Fruit fly (Drosophila melanogaster) whole organism, embryonic: ENCODE measurements around the gene CG31525.

ENCODE experiments used
- ATbp ChIP-seq: fragments of 200-800 bp; sonication (Bioruptor generic); optimal IDR thresholded peaks from 2 replicates; lab custom pipeline; 2017; ENCODE audit warnings: missing biosample characterization, mild to moderate bottlenecking, missing genetic modification characterization, missing genetic modification reagents
- Ada2b ChIP-seq: fragments of 200-800 bp; sonication (Bioruptor generic); IDR thresholded peaks from 2 replicates; pipeline ENCODE4 v1.3.6; 2022; ENCODE audit warnings: missing biosample characterization, missing genetic modification characterization
- Atf-2 ChIP-seq: fragments of 200-800 bp; sonication (Bioruptor generic); optimal IDR thresholded peaks from 2 replicates; lab custom pipeline; 2016; ENCODE audit warnings: missing biosample characterization, missing genetic modification characterization
- Awh ChIP-seq: fragments of 200-800 bp; sonication (Bioruptor generic); IDR thresholded peaks from 2 replicates; pipeline ENCODE4, ENCODE4 v1.3.6; 2022; ENCODE audit warnings: missing biosample characterization, missing genetic modification characterization
- CG10321 ChIP-seq: fragments of 200-800 bp; sonication (Bioruptor generic); IDR thresholded peaks from 2 replicates; pipeline ENCODE4 v1.3.6; 2022; ENCODE audit warnings: missing biosample characterization, missing genetic modification characterization
- CG11247 ChIP-seq: fragments of 200-800 bp; sonication (Bioruptor generic); IDR thresholded peaks from 2 replicates; pipeline ENCODE4 v1.3.6; 2022; ENCODE audit warnings: missing biosample characterization, missing genetic modification characterization
- CG12155 ChIP-seq: fragments of 200-800 bp; sonication (Bioruptor generic); optimal IDR thresholded peaks from 3 replicates; lab custom pipeline; 2016; ENCODE audit warnings: missing biosample characterization, missing genetic modification characterization
- CG12219 ChIP-seq: fragments of 200-800 bp; sonication (Bioruptor generic); optimal IDR thresholded peaks from 3 replicates; lab custom pipeline; 2018; ENCODE audit warnings: missing biosample characterization, mild to moderate bottlenecking, missing genetic modification characterization
- CG13123 ChIP-seq: fragments of 200-800 bp; sonication (Bioruptor generic); optimal IDR thresholded peaks from 2 replicates; lab custom pipeline; 2016; ENCODE audit warnings: missing biosample characterization, missing genetic modification characterization
- CG13424 ChIP-seq: fragments of 200-800 bp; sonication (Bioruptor generic); optimal IDR thresholded peaks from 2 replicates; lab custom pipeline; 2019; ENCODE audit warnings: missing biosample characterization, mild to moderate bottlenecking, missing genetic modification characterization, moderate library complexity
- CG14014 ChIP-seq: fragments of 200-800 bp; sonication (Bioruptor generic); IDR thresholded peaks from 2 replicates; pipeline ENCODE4 v1.3.6; 2022; ENCODE audit warnings: missing biosample characterization, missing genetic modification characterization
- CG14050 ChIP-seq: fragments of 200-800 bp; sonication (Bioruptor generic); IDR thresholded peaks from 3 replicates; pipeline ENCODE4 v1.3.6; 2022; ENCODE audit warnings: missing biosample characterization, missing genetic modification characterization
- CG15696 ChIP-seq: fragments of 200-800 bp; sonication (Bioruptor generic); optimal IDR thresholded peaks from 2 replicates; lab custom pipeline; 2019; ENCODE audit warnings: missing biosample characterization, mild to moderate bottlenecking, missing genetic modification characterization, moderate library complexity
- CG17385 ChIP-seq: fragments of 200-800 bp; sonication (Bioruptor generic); optimal IDR thresholded peaks from 3 replicates; lab custom pipeline; 2018; ENCODE audit warnings: missing biosample characterization, mild to moderate bottlenecking, missing genetic modification characterization
- CG34376 ChIP-seq: fragments of 200-800 bp; sonication (Bioruptor generic); optimal IDR thresholded peaks from 2 replicates; lab custom pipeline; 2018; ENCODE audit warnings: missing biosample characterization, mild to moderate bottlenecking, missing genetic modification characterization
- CG4730 ChIP-seq: fragments of 200-800 bp; sonication (Bioruptor generic); IDR thresholded peaks from 2 replicates; pipeline ENCODE4 v1.3.6; 2022; ENCODE audit warnings: missing biosample characterization, missing genetic modification characterization
- CG6791 ChIP-seq: fragments of 200-800 bp; sonication (Bioruptor generic); IDR thresholded peaks from 3 replicates; pipeline ENCODE4 v1.3.6; 2022; ENCODE audit warnings: missing biosample characterization, missing genetic modification characterization; ENCODE audit not compliant: partially characterized antibody
- CG8290 ChIP-seq, 3 experiments: fragments of 200-800 bp; sonication (Bioruptor generic); optimal IDR thresholded peaks; 2 replicates each; lab custom pipeline; 2016 to 2019; ENCODE audit warnings: missing biosample characterization in 3 of 3, missing genetic modification characterization in 3 of 3, mild to moderate bottlenecking in 2 of 3, moderate library complexity in 1 of 3
- Dfd ChIP-seq, 2 experiments: fragments of >200 bp; optimal IDR thresholded peaks; 2 replicates each; lab custom pipeline; 2017; ENCODE audit warnings: missing biosample characterization in 2 of 2, missing genetic modification characterization in 2 of 2
- Dref ChIP-seq: fragments of 200-800 bp; sonication (Bioruptor generic); IDR thresholded peaks from 2 replicates; pipeline ENCODE4 v1.3.6; 2022; ENCODE audit warnings: missing biosample characterization, missing genetic modification characterization
- Ets97D ChIP-seq: fragments of 200-800 bp; sonication (Bioruptor generic); optimal IDR thresholded peaks from 3 replicates; lab custom pipeline; 2016; ENCODE audit warnings: missing biosample characterization, missing genetic modification characterization
- HHEX ChIP-seq: fragments of 200-800 bp; sonication (Bioruptor generic); optimal IDR thresholded peaks from 3 replicates; lab custom pipeline; 2017; ENCODE audit warnings: missing biosample characterization, mild to moderate bottlenecking, missing genetic modification characterization, missing genetic modification reagents
- Hr3 ChIP-seq: fragments of 200-800 bp; sonication (Bioruptor generic); optimal IDR thresholded peaks from 3 replicates; lab custom pipeline; 2016; ENCODE audit warnings: missing biosample characterization, missing genetic modification characterization
- Hr51 ChIP-seq, 2 experiments: fragments of 200-800 bp; sonication (Bioruptor generic); optimal IDR thresholded peaks; 2 replicates in 1 of 2; 3 replicates in 1 of 2; lab custom pipeline; 2016 to 2018; ENCODE audit warnings: missing biosample characterization in 2 of 2, missing genetic modification characterization in 2 of 2, mild to moderate bottlenecking in 1 of 2, moderate library complexity in 1 of 2
- Kr ChIP-seq: fragments of 200-800 bp; sonication (Bioruptor generic); optimal IDR thresholded peaks from 2 replicates; lab custom pipeline; 2017; ENCODE audit warnings: missing biosample characterization, mild to moderate bottlenecking, missing genetic modification characterization
- Opbp ChIP-seq: fragments of 200-800 bp; sonication (Bioruptor generic); IDR thresholded peaks from 3 replicates; pipeline ENCODE4 v1.3.6; 2022; ENCODE audit warnings: missing biosample characterization, missing genetic modification characterization; ENCODE audit not compliant: partially characterized antibody
- abd-A ChIP-seq: fragments of 200-800 bp; sonication (Bioruptor generic); optimal IDR thresholded peaks from 3 replicates; lab custom pipeline; 2019; ENCODE audit warnings: missing biosample characterization, mild to moderate bottlenecking, missing genetic modification characterization, moderate library complexity
- al ChIP-seq: fragments of 200-800 bp; sonication (Bioruptor generic); IDR thresholded peaks from 2 replicates; pipeline ENCODE4 v1.3.6; 2022; ENCODE audit warnings: missing biosample characterization, missing genetic modification characterization
- aop ChIP-seq: fragments of 200-800 bp; sonication (Bioruptor generic); IDR thresholded peaks from 2 replicates; pipeline ENCODE4 v1.3.6; 2022; ENCODE audit warnings: missing biosample characterization, missing genetic modification characterization
- crc ChIP-seq: fragments of 200-800 bp; sonication (Bioruptor generic); optimal IDR thresholded peaks from 2 replicates; lab custom pipeline; 2016; ENCODE audit warnings: missing biosample characterization, missing genetic modification characterization
- croc ChIP-seq: fragments of 200-800 bp; sonication (Bioruptor generic); conservative IDR thresholded peaks from 3 replicates; pipeline ENCODE4 v1.3.6; 2022; ENCODE audit warnings: missing biosample characterization, missing genetic modification characterization
- crp ChIP-seq, 2 experiments: fragments of 200-800 bp; sonication (Bioruptor generic); optimal IDR thresholded peaks; 2 replicates in 1 of 2; 3 replicates in 1 of 2; lab custom pipeline; 2017; ENCODE audit warnings: missing biosample characterization in 2 of 2, missing genetic modification characterization in 2 of 2, mild to moderate bottlenecking in 1 of 2, moderate library complexity in 1 of 2
- dan ChIP-seq: fragments of 200-800 bp; sonication (Bioruptor generic); IDR thresholded peaks from 2 replicates; pipeline ENCODE4 v1.3.6; 2022; ENCODE audit warnings: missing biosample characterization, missing genetic modification characterization
- disco-r ChIP-seq: fragments of 200-800 bp; sonication (Bioruptor generic); optimal IDR thresholded peaks from 2 replicates; lab custom pipeline; 2016; ENCODE audit warnings: missing biosample characterization, missing genetic modification characterization
- ewg ChIP-seq: fragments of 200-800 bp; sonication (Bioruptor generic); optimal IDR thresholded peaks from 3 replicates; lab custom pipeline; 2017; ENCODE audit warnings: mild to moderate bottlenecking, missing biosample characterization, missing genetic modification reagents, missing genetic modification characterization
- gcm2 ChIP-seq: fragments of 200-800 bp; sonication (Bioruptor generic); optimal IDR thresholded peaks from 2 replicates; lab custom pipeline; 2016; ENCODE audit warnings: missing biosample characterization, missing genetic modification characterization
- ind ChIP-seq: fragments of 200-800 bp; sonication (Bioruptor generic); optimal IDR thresholded peaks from 3 replicates; lab custom pipeline; 2016; ENCODE audit warnings: missing biosample characterization, missing genetic modification characterization
- luna ChIP-seq: fragments of 200-800 bp; sonication (Bioruptor generic); optimal IDR thresholded peaks from 2 replicates; lab custom pipeline; 2016; ENCODE audit warnings: missing biosample characterization, missing genetic modification characterization
- pita ChIP-seq: fragments of 200-800 bp; sonication (Bioruptor generic); optimal IDR thresholded peaks from 2 replicates; lab custom pipeline; 2017; ENCODE audit warnings: missing biosample characterization, mild to moderate bottlenecking, missing genetic modification characterization
- prd ChIP-seq, 3 experiments: fragments of >200 bp in 2 of 3; fragments of 200-800 bp in 1 of 3; sonication (Bioruptor generic) in 1 of 3; optimal IDR thresholded peaks in 2 of 3; IDR thresholded peaks in 1 of 3; 2 replicates in 2 of 3; 3 replicates in 1 of 3; pipeline versions ENCODE4 v1.3.6 to Lab custom; 2017 to 2022; ENCODE audit warnings: missing biosample characterization in 1 of 3, missing genetic modification characterization in 1 of 3
- run ChIP-seq: fragments of 200-800 bp; sonication (Bioruptor generic); optimal IDR thresholded peaks from 3 replicates; lab custom pipeline; 2018; ENCODE audit warnings: missing biosample characterization, mild to moderate bottlenecking, missing genetic modification characterization
- salm ChIP-seq: fragments of 200-800 bp; sonication (Bioruptor generic); optimal IDR thresholded peaks from 2 replicates; lab custom pipeline; 2018; ENCODE audit warnings: missing biosample characterization, mild to moderate bottlenecking, missing genetic modification characterization
- sens-2 ChIP-seq: fragments of 200-800 bp; sonication (Bioruptor generic); IDR thresholded peaks from 2 replicates; pipeline ENCODE4 v1.3.6; 2022; ENCODE audit warnings: missing biosample characterization, missing genetic modification characterization
- sima ChIP-seq: fragments of 200-800 bp; sonication (Bioruptor generic); optimal IDR thresholded peaks from 2 replicates; lab custom pipeline; 2016; ENCODE audit warnings: missing biosample characterization, missing genetic modification characterization
- sna ChIP-seq: fragments of 200-800 bp; sonication (Bioruptor generic); IDR thresholded peaks from 2 replicates; pipeline ENCODE4 v1.3.6; 2022; ENCODE audit warnings: missing biosample characterization, missing genetic modification characterization; ENCODE audit not compliant: partially characterized antibody
- stwl ChIP-seq: fragments of 200-800 bp; sonication (Bioruptor generic); optimal IDR thresholded peaks from 3 replicates; lab custom pipeline; 2018; ENCODE audit warnings: missing biosample characterization, mild to moderate bottlenecking, missing genetic modification characterization, moderate library complexity
- wek ChIP-seq: fragments of 200-800 bp; sonication (Bioruptor generic); optimal IDR thresholded peaks from 3 replicates; lab custom pipeline; 2018; ENCODE audit warnings: missing biosample characterization, mild to moderate bottlenecking, missing genetic modification characterization, moderate library complexity
- wor ChIP-seq: fragments of 200-800 bp; sonication (Bioruptor generic); IDR thresholded peaks from 2 replicates; pipeline ENCODE4 v1.3.6; 2022; ENCODE audit warnings: missing biosample characterization, missing genetic modification characterization
- zen2 ChIP-seq: fragments of 200-800 bp; sonication (Bioruptor generic); IDR thresholded peaks from 3 replicates; pipeline ENCODE4 v1.3.6; 2022; ENCODE audit warnings: missing biosample characterization, missing genetic modification characterization; ENCODE audit not compliant: partially characterized antibody

CG31525 gene

dm6 chr3R:4471047-4471751 lies 44.4 kb downstream of the CG31525 start (continued):
- TF ChIP-seq ind, result no peak
- TF ChIP-seq Hr51 (GFP tag; optimal IDR thresholded peaks at IDR 0.05; lab: Kevin White, UChicago), result no peak
- no peak for TF ChIP-seq Awh (GFP tag; lab: Robert Waterston, UW)
- TF ChIP-seq CG8290 (GFP tag; optimal IDR thresholded peaks at IDR 0.05; lab: Kevin White, UChicago), result no peak
- peak in 1 of 2 experiments; percentile 23 for TF ChIP-seq CG8290 (tag; optimal IDR thresholded peaks at IDR 0.05; lab: Kevin White, UChicago)
- no peak for TF ChIP-seq abd-A (tag; lab: Kevin White, UChicago)
- no peak for TF ChIP-seq wor (GFP tag; lab: Robert Waterston, UW)
- no peak for TF ChIP-seq CG4730 (GFP tag; lab: Robert Waterston, UW)
- TF ChIP-seq HHEX (GFP tag; lab: Kevin White, UChicago), result no peak
- no peak for TF ChIP-seq Dref (GFP tag; lab: Robert Waterston, UW)
- no peak for TF ChIP-seq gcm2 (GFP tag; lab: Kevin White, UChicago)
- TF ChIP-seq Kr (GFP tag; lab: Kevin White, UChicago), result no peak
- TF ChIP-seq aop (GFP tag; lab: Robert Waterston, UW), result no peak
- TF ChIP-seq croc (GFP tag; lab: Robert Waterston, UW), result no peak
- no peak for TF ChIP-seq CG14014 (GFP tag; lab: Robert Waterston, UW)
- TF ChIP-seq prd (optimal IDR thresholded peaks at IDR 0.05; lab: Kevin White, UChicago), result no peak
- TF ChIP-seq prd (GFP tag; IDR thresholded peaks at IDR 0.05; lab: Robert Waterston, UW), result no peak
- no peak for TF ChIP-seq luna (GFP tag; lab: Kevin White, UChicago)
- TF ChIP-seq dan (GFP tag; lab: Robert Waterston, UW), result no peak
- no peak for TF ChIP-seq crp (GFP tag; optimal IDR thresholded peaks at IDR 0.05; lab: Kevin White, UChicago)
- no peak for TF ChIP-seq Atf-2 (GFP tag; lab: Kevin White, UChicago)
- TF ChIP-seq Hr3 (GFP tag; lab: Kevin White, UChicago), result no peak
- TF ChIP-seq CG34376 (GFP tag; lab: Kevin White, UChicago), result peak; percentile 85
- TF ChIP-seq sna, result no peak
- no peak for TF ChIP-seq ATbp (GFP tag; lab: Kevin White, UChicago)
- TF ChIP-seq CG10321 (GFP tag; lab: Robert Waterston, UW), result no peak
- no peak for TF ChIP-seq Ada2b (GFP tag; lab: Robert Waterston, UW)
- TF ChIP-seq Ets97D (GFP tag; lab: Kevin White, UChicago), result no peak
- TF ChIP-seq stwl (tag; lab: Kevin White, UChicago), result no peak
- no peak for TF ChIP-seq Dfd (GFP tag; optimal IDR thresholded peaks at IDR 0.05; lab: Kevin White, UChicago)
- TF ChIP-seq run (tag; lab: Kevin White, UChicago), result no peak
- no peak for TF ChIP-seq sima (GFP tag; lab: Kevin White, UChicago)
- peak; percentile 27 for TF ChIP-seq CG17385 (GFP tag; lab: Kevin White, UChicago)
- no peak for TF ChIP-seq disco-r (GFP tag; lab: Kevin White, UChicago)
- no peak for TF ChIP-seq al (GFP tag; lab: Robert Waterston, UW)
- TF ChIP-seq sens-2 (GFP tag; lab: Robert Waterston, UW), result no peak
- TF ChIP-seq Opbp (GFP tag; lab: Robert Waterston, UW), result no peak
- no peak for TF ChIP-seq CG11247 (GFP tag; lab: Robert Waterston, UW)
- no peak for TF ChIP-seq CG12219 (GFP tag; lab: Kevin White, UChicago)
- TF ChIP-seq pita (GFP tag; lab: Kevin White, UChicago), result no peak
- TF ChIP-seq CG13424 (tag; lab: Kevin White, UChicago), result no peak
- TF ChIP-seq wek, result no peak
- no peak for TF ChIP-seq ewg (GFP tag; lab: Kevin White, UChicago)
- TF ChIP-seq CG14050 (GFP tag; lab: Robert Waterston, UW), result no peak
- no peak for TF ChIP-seq salm (tag; lab: Kevin White, UChicago)
- no peak for TF ChIP-seq CG12155 (GFP tag; lab: Kevin White, UChicago)
- TF ChIP-seq zen2 (GFP tag; lab: Robert Waterston, UW), result 0 out of 3 replicates have a peak, but pooled peaks have one; percentile 28
- no peak for TF ChIP-seq CG13123 (GFP tag; lab: Kevin White, UChicago)
- TF ChIP-seq CG6791 (GFP tag; lab: Robert Waterston, UW), result no peak
- no peak for TF ChIP-seq CG15696
- no peak for TF ChIP-seq crc (GFP tag; lab: Kevin White, UChicago)
